Worm (Caenorhabditis elegans) whole organism, L4 larva: ENCODE measurements around the gene phf-32.
A peak's percentile ranks its signal among the peaks of the same experiment; 100 is the strongest.

ENCODE experiments used
- D1046.2 ChIP-seq: fragments of 200-800 bp; sonication (Bioruptor generic); IDR thresholded peaks from 2 replicates; pipeline ENCODE4 v1.3.6; 2022; ENCODE audit warnings: missing genetic modification characterization, missing compliant biosample characterization
- R02D3.7 ChIP-seq: fragments of 150-350 bp; sonication (generic microtip); optimal IDR thresholded peaks from 3 replicates; lab custom pipeline; 2014; ENCODE audit warnings: missing biosample characterization, missing genetic modification characterization
- T20F7.1 ChIP-seq: fragments of 200-800 bp; sonication (Bioruptor generic); optimal IDR thresholded peaks from 2 replicates; lab custom pipeline; 2018; ENCODE audit warnings: mild to moderate bottlenecking, missing genetic modification characterization, missing compliant biosample characterization
- T26A8.4 ChIP-seq: fragments of 200-800 bp; sonication (Bioruptor generic); IDR thresholded peaks from 2 replicates; pipeline ENCODE4 v1.3.6; 2022; ENCODE audit warnings: missing genetic modification characterization, missing compliant biosample characterization
- Y48G9A.11 ChIP-seq: fragments of 200-800 bp; sonication (Bioruptor generic); IDR thresholded peaks from 2 replicates; pipeline ENCODE4 v1.3.6; 2022; ENCODE audit warnings: missing genetic modification reagents, missing genetic modification characterization, missing compliant biosample characterization
- aha-1 ChIP-seq: fragments of 150-350 bp; peaks from one replicate; lab custom pipeline; 2014; ENCODE audit warnings: missing biosample characterization, missing genetic modification characterization
- arid-1 ChIP-seq: fragments of 200-800 bp; sonication (Bioruptor generic); conservative IDR thresholded peaks from 2 replicates; pipeline ENCODE4 v1.3.6; 2022; ENCODE audit warnings: missing genetic modification reagents, missing genetic modification characterization, missing compliant biosample characterization
- ceh-20 ChIP-seq: fragments of 200-800 bp; sonication (Bioruptor generic); IDR thresholded peaks from 2 replicates; pipeline ENCODE4 v1.3.6; 2022; ENCODE audit warnings: missing genetic modification reagents, missing genetic modification characterization, missing compliant biosample characterization
- ceh-32 ChIP-seq: sonication (generic microtip); optimal IDR thresholded peaks from 2 replicates; lab custom pipeline; 2016; ENCODE audit warnings: mild to moderate bottlenecking, missing genetic modification characterization, missing compliant biosample characterization; ENCODE audit not compliant: poor library complexity
- ceh-44 ChIP-seq: fragments of 200-800 bp; sonication (Bioruptor generic); IDR thresholded peaks from 2 replicates; pipeline ENCODE4 v1.3.6; 2022; ENCODE audit warnings: missing genetic modification reagents, missing genetic modification characterization, missing compliant biosample characterization
- ces-1 ChIP-seq: fragments of 150-350 bp; sonication (generic microtip); optimal IDR thresholded peaks from 4 replicates; lab custom pipeline; 2014; ENCODE audit warnings: missing biosample characterization, missing genetic modification reagents, missing genetic modification characterization
- daf-8 ChIP-seq: fragments of 200-800 bp; sonication (Bioruptor generic); IDR thresholded peaks from 2 replicates; pipeline ENCODE4 v1.3.6; 2022; ENCODE audit warnings: missing genetic modification characterization, missing compliant biosample characterization
- dmd-8 ChIP-seq: fragments of 200-800 bp; sonication (Bioruptor generic); IDR thresholded peaks from 2 replicates; pipeline ENCODE4 v1.3.6; 2022; ENCODE audit warnings: missing genetic modification characterization, missing compliant biosample characterization
- egl-27 ChIP-seq: sonication (generic microtip); optimal IDR thresholded peaks from 3 replicates; lab custom pipeline; 2017; ENCODE audit warnings: missing biosample characterization, missing genetic modification reagents, missing genetic modification characterization
- egl-43 ChIP-seq: fragments of 200-800 bp; sonication (Bioruptor generic); IDR thresholded peaks from 2 replicates; pipeline ENCODE4 v1.3.6; 2022; ENCODE audit warnings: missing genetic modification reagents, missing genetic modification characterization, missing compliant biosample characterization
- fos-1 ChIP-seq: fragments of 150-350 bp; optimal IDR thresholded peaks from 2 replicates; lab custom pipeline; 2014; ENCODE audit warnings: missing biosample characterization, missing genetic modification characterization
- hlh-11 ChIP-seq: fragments of 200-800 bp; sonication (Bioruptor generic); optimal IDR thresholded peaks from 2 replicates; lab custom pipeline; 2018; ENCODE audit warnings: mild to moderate bottlenecking, missing genetic modification characterization, missing compliant biosample characterization
- hlh-30 ChIP-seq: sonication (generic microtip); optimal IDR thresholded peaks from 2 replicates; lab custom pipeline; 2017; ENCODE audit warnings: antibody characterized with exemption, mild to moderate bottlenecking, missing genetic modification characterization, missing compliant biosample characterization; ENCODE audit not compliant: insufficient read depth
- hmg-1.1 ChIP-seq: fragments of 200-800 bp; sonication (Bioruptor generic); IDR thresholded peaks from 2 replicates; pipeline ENCODE4 v1.3.6; 2022; ENCODE audit warnings: missing genetic modification reagents, missing genetic modification characterization, missing compliant biosample characterization
- jun-1 ChIP-seq: fragments of 150-350 bp; optimal IDR thresholded peaks from 2 replicates; lab custom pipeline; 2014; ENCODE audit warnings: missing biosample characterization, missing genetic modification reagents, missing genetic modification characterization
- lin-1 ChIP-seq: fragments of 200-800 bp; sonication (Bioruptor generic); IDR thresholded peaks from 2 replicates; pipeline ENCODE4 v1.3.6; 2022; ENCODE audit warnings: missing genetic modification reagents, missing genetic modification characterization, missing compliant biosample characterization
- lin-15B ChIP-seq: fragments of 150-350 bp; sonication (generic microtip); optimal IDR thresholded peaks from 3 replicates; lab custom pipeline; 2014; ENCODE audit warnings: missing biosample characterization, missing genetic modification characterization
- lir-3 ChIP-seq: sonication (generic microtip); optimal IDR thresholded peaks from 2 replicates; lab custom pipeline; 2016; ENCODE audit warnings: mild to moderate bottlenecking, missing genetic modification characterization, missing compliant biosample characterization
- mdt-29 ChIP-seq: fragments of 200-800 bp; sonication (Bioruptor generic); IDR thresholded peaks from 2 replicates; pipeline ENCODE4 v1.3.6; 2022; ENCODE audit warnings: missing genetic modification reagents, missing genetic modification characterization, missing compliant biosample characterization
- mxl-2 ChIP-seq: fragments of 200-800 bp; sonication (Bioruptor generic); conservative IDR thresholded peaks from 2 replicates; pipeline ENCODE4 v1.3.6; 2022; ENCODE audit warnings: missing genetic modification reagents, missing genetic modification characterization, missing compliant biosample characterization
- nhr-28 ChIP-seq: fragments of 150-350 bp; optimal IDR thresholded peaks from 2 replicates; lab custom pipeline; 2014; ENCODE audit warnings: missing biosample characterization, missing genetic modification characterization
- nhr-41 ChIP-seq: fragments of 200-800 bp; sonication (Bioruptor generic); IDR thresholded peaks from 2 replicates; pipeline ENCODE4 v1.3.6; 2022; ENCODE audit warnings: missing genetic modification reagents, missing genetic modification characterization, missing compliant biosample characterization
- nhr-42 ChIP-seq: fragments of 200-800 bp; sonication (Bioruptor generic); IDR thresholded peaks from 2 replicates; pipeline ENCODE4 v1.3.6; 2022; ENCODE audit warnings: missing genetic modification characterization, missing compliant biosample characterization
- nhr-6 ChIP-seq: fragments of 150-350 bp; optimal IDR thresholded peaks from 2 replicates; lab custom pipeline; 2014; ENCODE audit warnings: missing biosample characterization, missing genetic modification characterization
- nhr-77 ChIP-seq: fragments of 150-350 bp; optimal IDR thresholded peaks from 2 replicates; lab custom pipeline; 2014; ENCODE audit warnings: missing biosample characterization, missing genetic modification characterization
- pqm-1 ChIP-seq: sonication (generic microtip); optimal IDR thresholded peaks from 2 replicates; lab custom pipeline; 2017; ENCODE audit warnings: missing biosample characterization, missing genetic modification characterization
- skn-1 ChIP-seq: fragments of 150-350 bp; optimal IDR thresholded peaks from 2 replicates; lab custom pipeline; 2014; ENCODE audit warnings: missing biosample characterization, missing genetic modification characterization
- snpc-1.2 ChIP-seq: fragments of 200-800 bp; sonication (Bioruptor generic); IDR thresholded peaks from 2 replicates; pipeline ENCODE4 v1.3.6; 2022; ENCODE audit warnings: missing genetic modification reagents, missing genetic modification characterization, missing compliant biosample characterization
- snpc-4 ChIP-seq: fragments of 150-350 bp; optimal IDR thresholded peaks from 2 replicates; lab custom pipeline; 2014; ENCODE audit warnings: missing biosample characterization, missing genetic modification characterization
- tra-1 ChIP-seq: fragments of 200-800 bp; sonication (Bioruptor generic); IDR thresholded peaks from 2 replicates; pipeline ENCODE4 v1.3.6; 2022; ENCODE audit warnings: missing genetic modification reagents, missing genetic modification characterization, missing compliant biosample characterization
- unc-62 ChIP-seq, 3 experiments: fragments of 150-350 bp in 1 of 3; sonication (generic microtip); optimal IDR thresholded peaks in 2 of 3; peaks in 1 of 3; 1 replicate in 1 of 3; 2 replicates in 2 of 3; lab custom pipeline; 2014 to 2017; ENCODE audit warnings: missing biosample characterization in 3 of 3, missing genetic modification characterization in 3 of 3, missing genetic modification reagents in 3 of 3, missing genotype in 1 of 3
- zag-1 ChIP-seq: fragments of 150-350 bp; optimal IDR thresholded peaks from 2 replicates; lab custom pipeline; 2014; ENCODE audit warnings: missing biosample characterization, missing genetic modification characterization
- zfp-3 ChIP-seq: fragments of 200-800 bp; sonication (Bioruptor generic); conservative IDR thresholded peaks from 2 replicates; pipeline ENCODE4 v1.3.6; 2022; ENCODE audit warnings: missing genetic modification reagents, missing genetic modification characterization, missing compliant biosample characterization
- zip-11 ChIP-seq: fragments of 200-800 bp; sonication (Bioruptor generic); IDR thresholded peaks from 2 replicates; pipeline ENCODE4 v1.3.6; 2022; ENCODE audit warnings: missing genetic modification characterization, missing compliant biosample characterization

phf-32 gene

ce11 chrX:12280477-12280876, 26.2 kb upstream of the phf-32 start, which contains the start of gene C04B4.1:
C04B4.1 (plus strand) TSS chrX:12280777.
- no peak for TF ChIP-seq arid-1 (GFP tag; lab: Robert Waterston, UW)
- TF ChIP-seq ces-1 = no peak
- no peak for TF ChIP-seq jun-1 (tag; lab: Kevin White, UChicago)
- TF ChIP-seq egl-43 (GFP tag; lab: Robert Waterston, UW) = no peak
- no peak for TF ChIP-seq dmd-8 (GFP tag; lab: Robert Waterston, UW)
- TF ChIP-seq D1046.2 = no peak
- no peak for TF ChIP-seq skn-1 (tag; lab: Kevin White, UChicago)
- TF ChIP-seq zip-11 (GFP tag; lab: Robert Waterston, UW) = no peak
- TF ChIP-seq nhr-6 (tag; lab: Kevin White, UChicago) = no peak

DNA sequence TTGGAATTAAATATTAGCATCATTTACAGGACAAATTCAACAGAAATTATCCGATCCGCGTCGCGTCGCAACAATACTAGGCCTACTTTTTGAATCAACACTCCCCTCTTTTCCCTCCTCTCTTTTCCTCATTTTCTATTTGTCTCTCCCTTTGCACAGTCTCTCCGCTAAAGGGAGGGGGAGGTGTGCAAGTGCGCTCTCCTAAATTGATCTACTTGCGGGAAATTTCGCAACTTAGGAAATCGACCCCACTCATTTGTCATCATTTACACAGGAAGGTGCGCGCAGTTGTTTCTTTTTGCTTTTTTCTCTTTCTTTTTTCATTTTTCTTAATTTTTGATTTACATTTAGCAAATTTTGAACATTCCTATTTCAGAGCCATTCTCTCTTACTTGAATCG, 23.8 kb upstream of the phf-32 start, which contains the start of gene C04B4.2:
Gene C04B4.2 (plus strand): TSS at position 371 of the 400 bp plus-strand sequence.
- TF ChIP-seq lir-3 (tag; lab: Kevin White, UChicago) (no peak), zip-11 (GFP tag; lab: Robert Waterston, UW) (no peak), nhr-41 (GFP tag; lab: Robert Waterston, UW) (no peak), pqm-1 (tag; lab: Kevin White, UChicago) (no peak), mxl-2 (GFP tag; lab: Robert Waterston, UW) (no peak), fos-1 (no peak), R02D3.7 (tag; lab: Kevin White, UChicago) (no peak), ceh-44 (no peak), tra-1 (no peak), nhr-28 (tag; lab: Kevin White, UChicago) (no peak), daf-8 (GFP tag; lab: Robert Waterston, UW) (no peak), ceh-20 (GFP tag; lab: Robert Waterston, UW) (no peak), lin-15B (tag; lab: Kevin White, UChicago) (no peak)

DNA sequence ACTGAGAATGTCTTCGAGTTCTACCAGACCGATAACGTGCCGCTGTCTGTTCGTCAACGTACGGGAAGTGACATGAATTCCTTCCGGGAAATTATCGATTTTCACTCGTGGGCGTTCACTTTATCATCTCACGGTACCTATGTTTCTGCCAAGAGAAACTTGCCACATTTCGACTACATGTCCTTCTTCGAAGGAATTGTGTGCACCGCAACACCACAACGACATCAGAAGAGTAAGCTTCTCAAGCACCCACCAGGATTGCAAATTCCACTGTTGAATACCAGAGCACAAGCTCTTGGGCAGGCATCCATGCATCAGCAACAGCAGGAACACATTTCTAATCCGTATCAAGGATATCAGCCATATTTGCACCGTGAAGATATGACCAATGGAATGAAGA, 22.5 kb upstream of the phf-32 start:
- peak; percentile 63 for TF ChIP-seq aha-1 (tag; lab: Kevin White, UChicago)
- peak in 1 of 2 experiments; percentile 91 for TF ChIP-seq unc-62 (GFP tag; optimal IDR thresholded peaks at IDR 0.05 in 1 of 2; lab: Kevin White, UChicago)
- TF ChIP-seq unc-62 (tag; optimal IDR thresholded peaks at IDR 0.05; lab: Kevin White, UChicago) = no peak
- TF ChIP-seq snpc-4 (tag; lab: Kevin White, UChicago) = no peak

DNA sequence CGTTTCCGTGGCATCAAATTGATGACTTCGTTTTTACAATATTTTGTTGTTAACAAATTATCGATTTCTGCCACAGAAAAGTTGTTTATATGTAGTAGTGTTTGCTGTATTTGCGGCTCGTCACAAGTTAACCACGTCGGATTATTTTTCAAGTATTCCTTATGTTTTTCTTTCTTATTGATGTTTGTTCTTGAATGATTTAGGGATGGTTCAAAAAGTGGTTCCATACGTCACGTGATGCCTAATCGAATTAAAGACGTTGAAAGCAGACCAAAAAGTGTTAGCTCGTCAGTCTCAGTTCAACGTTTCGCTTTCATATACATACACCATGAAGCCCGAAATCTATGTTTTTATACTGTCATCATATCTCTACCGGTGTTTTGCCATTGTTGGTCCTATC, 21.2 kb upstream of the phf-32 start, which contains the start of gene lips-2:
Gene lips-2 (plus strand): TSS at position 301 of the 400 bp plus-strand sequence.
- TF ChIP-seq lin-1 (GFP tag; lab: Robert Waterston, UW) (no peak), hlh-11 (tag; lab: Kevin White, UChicago) (no peak), aha-1 (tag; lab: Kevin White, UChicago) (no peak), arid-1 (GFP tag; lab: Robert Waterston, UW) (no peak), egl-27 (tag; lab: Kevin White, UChicago) (no peak), ceh-32 (tag; lab: Kevin White, UChicago) (no peak), zag-1 (tag; lab: Kevin White, UChicago) (no peak), hlh-30 (no peak), hmg-1.1 (no peak), jun-1 (tag; lab: Kevin White, UChicago) (no peak), mdt-29 (no peak), T26A8.4 (GFP tag; lab: Robert Waterston, UW) (no peak)

DNA sequence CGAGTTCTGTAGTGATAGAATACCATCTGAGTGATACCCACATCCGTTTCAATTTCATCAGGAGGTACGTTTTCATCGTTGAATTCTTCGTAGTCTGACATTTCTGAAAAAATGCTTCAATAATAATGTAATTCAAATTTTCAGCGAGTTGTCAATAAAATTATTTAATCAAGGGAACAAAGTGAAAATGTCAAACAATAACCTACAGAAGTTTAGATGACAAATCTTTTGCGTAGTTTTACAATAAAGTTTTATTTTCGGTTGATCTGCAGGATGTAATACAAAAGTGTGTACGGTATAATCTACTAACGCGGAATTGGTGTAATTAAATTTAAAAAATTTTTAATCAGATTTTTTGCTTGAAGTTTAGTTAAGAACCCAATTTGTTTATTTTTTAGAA, 18.4 kb upstream of the phf-32 start, which contains the start of gene C04B4.5:
Gene C04B4.5 (minus strand): TSS at position 101 of the 400 bp plus-strand sequence.
- TF ChIP-seq T20F7.1 (GFP tag; lab: Kevin White, UChicago) (no peak), zag-1 (tag; lab: Kevin White, UChicago) (no peak), nhr-77 (tag; lab: Kevin White, UChicago) (no peak), snpc-1.2 (GFP tag; lab: Robert Waterston, UW) (no peak), Y48G9A.11 (GFP tag; lab: Robert Waterston, UW) (no peak), nhr-42 (GFP tag; lab: Robert Waterston, UW) (no peak), pqm-1 (tag; lab: Kevin White, UChicago) (no peak), zfp-3 (GFP tag; lab: Robert Waterston, UW) (no peak)
